Worm (Caenorhabditis elegans): ENCODE results near the gene F49H6.5.
A peak's percentile ranks its signal among the peaks of the same experiment; 100 is the strongest.

Gene F49H6.5

ce11 chrV:17022613-17023322, at the start of gene F49H6.5, which contains the start of gene F49H6.8:
Gene F49H6.5 (plus strand): TSS chrV:17023241.
Gene F49H6.8 (minus strand): TSS chrV:17022663.
- TF ChIP-seq elt-2 (tag; optimal IDR thresholded peaks at IDR 0.05) (peak; percentile 51), tlp-1 (tag; optimal IDR thresholded peaks at IDR 0.05) (peak; percentile 42), nhr-12 (tag; optimal IDR thresholded peaks at IDR 0.05) (no peak), hpl-2 (GFP tag; optimal IDR thresholded peaks at IDR 0.05) (no peak), blmp-1 (tag; optimal IDR thresholded peaks at IDR 0.05) (no peak), sup-37 (GFP tag; optimal IDR thresholded peaks at IDR 0.05) (no peak), ceh-8 (GFP tag; optimal IDR thresholded peaks at IDR 0.05) (no peak), lin-35 (GFP tag; optimal IDR thresholded peaks at IDR 0.05) (peak in 1 of 2 experiments; percentile 20)

ce11 chrV:16973338-16973737, 49.7 kb upstream of the F49H6.5 start:
- no peak for TF ChIP-seq alr-1 (tag; optimal IDR thresholded peaks at IDR 0.05; ENCODE audit: borderline replicate concordance)
- no peak for TF ChIP-seq swsn-7 (tag; optimal IDR thresholded peaks at IDR 0.05)
- TF ChIP-seq dpl-1 (GFP tag; optimal IDR thresholded peaks at IDR 0.05), result no peak
- no peak for TF ChIP-seq nhr-76 (tag; optimal IDR thresholded peaks at IDR 0.05)
- no peak for TF ChIP-seq mdl-1 (tag; optimal IDR thresholded peaks at IDR 0.05)

- TF ChIP-seq fos-1 (tag; optimal IDR thresholded peaks at IDR 0.05) (no peak), rnt-1 (tag; optimal IDR thresholded peaks at IDR 0.05) (no peak), unc-62 (GFP tag; optimal IDR thresholded peaks at IDR 0.05) (no peak), egl-27 (tag; optimal IDR thresholded peaks at IDR 0.05) (no peak), fkh-8 (tag; optimal IDR thresholded peaks at IDR 0.05) (no peak), ama-1 (optimal IDR thresholded peaks at IDR 0.05) (no peak), nhr-77 (tag; optimal IDR thresholded peaks at IDR 0.05) (no peak), unc-130 (tag; optimal IDR thresholded peaks at IDR 0.05) (no peak), sptf-1 (tag; optimal IDR thresholded peaks at IDR 0.05) (no peak), lin-14 (GFP tag; optimal IDR thresholded peaks at IDR 0.05) (no peak), dsc-1 (tag; optimal IDR thresholded peaks at IDR 0.05) (no peak), fkh-10 (GFP tag; optimal IDR thresholded peaks at IDR 0.05) (no peak), tbx-2 (tag; optimal IDR thresholded peaks at IDR 0.05) (no peak), zag-1 (tag; optimal IDR thresholded peaks at IDR 0.05) (no peak), ceh-63 (GFP tag; optimal IDR thresholded peaks at IDR 0.05) (no peak)
These were observed 48.1 kb upstream of the F49H6.5 start, which contains the start of gene srx-54 for ce11 chrV:16974919-16975318. Gene srx-54 (plus strand): TSS chrV:16975219.

- TF ChIP-seq C04F5.9 (tag; optimal IDR thresholded peaks at IDR 0.05) (no peak), mef-2 (tag; optimal IDR thresholded peaks at IDR 0.05) (no peak), vab-15 (tag; optimal IDR thresholded peaks at IDR 0.05) (no peak), dpl-1 (GFP tag; optimal IDR thresholded peaks at IDR 0.05) (no peak)
These were observed 42.7 kb upstream of the F49H6.5 start, which contains the start of gene srz-54 for ce11 chrV:16980368-16980767. Gene srz-54 (plus strand): TSS chrV:16980668.

- TF ChIP-seq blmp-1 (tag; optimal IDR thresholded peaks at IDR 0.05) (no peak), efl-3 (GFP tag; optimal IDR thresholded peaks at IDR 0.05) (no peak)
These were observed 36.0 kb upstream of the F49H6.5 start, which contains the start of gene Y102A5C.40 for ce11 chrV:16987035-16987434. Gene Y102A5C.40 (minus strand): TSS chrV:16987135.

- no peak for TF ChIP-seq snu-23 (GFP tag; optimal IDR thresholded peaks at IDR 0.05)
- no peak for TF ChIP-seq nhr-84 (tag; optimal IDR thresholded peaks at IDR 0.05)
- TF ChIP-seq blmp-1 (tag; optimal IDR thresholded peaks at IDR 0.05), result no peak
- no peak for TF ChIP-seq nhr-19 (GFP tag; conservative IDR thresholded peaks at IDR 0.05)
- TF ChIP-seq unc-86 (tag; optimal IDR thresholded peaks at IDR 0.05), result no peak
- TF ChIP-seq ztf-11 (tag; optimal IDR thresholded peaks at IDR 0.05), result no peak
- no peak for TF ChIP-seq fkh-8 (tag; optimal IDR thresholded peaks at IDR 0.05)
- no peak for TF ChIP-seq lin-14 (GFP tag; optimal IDR thresholded peaks at IDR 0.05)
- TF ChIP-seq swsn-7 (tag; optimal IDR thresholded peaks at IDR 0.05), result no peak
- TF ChIP-seq C04F5.9 (tag; optimal IDR thresholded peaks at IDR 0.05), result no peak
- no peak for TF ChIP-seq efl-3 (GFP tag; optimal IDR thresholded peaks at IDR 0.05)
- TF ChIP-seq nhr-20 (tag; optimal IDR thresholded peaks at IDR 0.05), result no peak
- TF ChIP-seq sox-4 (tag; optimal IDR thresholded peaks at IDR 0.05), result no peak
- no peak for TF ChIP-seq mab-9 (GFP tag; IDR thresholded peaks at IDR 0.05)
- TF ChIP-seq unc-130 (tag; optimal IDR thresholded peaks at IDR 0.05), result no peak
These were observed 35.3 kb upstream of the F49H6.5 start for ce11 chrV:16987783-16988182.

All from whole organism, L1 larva.